Worm (Caenorhabditis elegans) whole organism, midembryonic: ENCODE data around the gene bra-2.

Experiments
- T22C8.4 ChIP-seq: fragments of 200-800 bp; sonication (Bioruptor generic); IDR thresholded peaks from 2 replicates; pipeline ENCODE4 v1.3.6; 2022; ENCODE audit warnings: missing genetic modification characterization, missing compliant biosample characterization
- cog-1 ChIP-seq: sonication (generic microtip); optimal IDR thresholded peaks from 2 replicates; lab custom pipeline; 2016; ENCODE audit warnings: missing genetic modification characterization, missing compliant biosample characterization
- flt-1 ChIP-seq: fragments of 200-800 bp; sonication (Bioruptor generic); IDR thresholded peaks from 2 replicates; pipeline ENCODE4 v1.3.6; 2022; ENCODE audit warnings: missing genetic modification characterization, missing compliant biosample characterization
- klf-2 ChIP-seq: fragments of 200-800 bp; sonication (Bioruptor generic); conservative IDR thresholded peaks from 2 replicates; pipeline ENCODE4 v1.3.6; 2022; ENCODE audit warnings: missing genetic modification reagents, missing genetic modification characterization, missing compliant biosample characterization
- med-1 ChIP-seq: sonication (generic microtip); optimal IDR thresholded peaks from 2 replicates; lab custom pipeline; 2017; ENCODE audit warnings: missing genetic modification characterization, mild to moderate bottlenecking, missing compliant biosample characterization, antibody characterized with exemption, missing genetic modification reagents; ENCODE audit not compliant: insufficient read depth
- ref-1 ChIP-seq: fragments of 200-800 bp; sonication (Bioruptor generic); conservative IDR thresholded peaks from 2 replicates; pipeline ENCODE4 v1.3.6; 2022; ENCODE audit warnings: missing genetic modification reagents, missing genetic modification characterization, missing compliant biosample characterization
- tab-1 ChIP-seq: fragments of 200-800 bp; sonication (Bioruptor generic); IDR thresholded peaks from 2 replicates; pipeline ENCODE4 v1.3.6; 2022; ENCODE audit warnings: missing genetic modification characterization, missing compliant biosample characterization
- ztf-23 ChIP-seq: fragments of 200-800 bp; sonication (Bioruptor generic); IDR thresholded peaks from 2 replicates; pipeline ENCODE4 v1.3.6; 2022; ENCODE audit warnings: missing genetic modification reagents, missing genetic modification characterization, missing compliant biosample characterization
- ztf-29 ChIP-seq: fragments of 200-800 bp; sonication (Bioruptor generic); IDR thresholded peaks from 2 replicates; pipeline ENCODE4 v1.3.6; 2022; ENCODE audit warnings: missing genetic modification reagents, missing genetic modification characterization, missing compliant biosample characterization

bra-2 gene

ce11 chrIII:910540-911311 lies at the start of gene bra-2, which contains the start of gene F23H11.5:
TSS of gene bra-2 (plus strand) at chrIII:911261.
TSS of gene F23H11.5 (minus strand) at chrIII:910590.
- TF ChIP-seq ref-1 (GFP tag; lab: Robert Waterston, UW) (no peak), ztf-29 (GFP tag; lab: Robert Waterston, UW) (no peak), T22C8.4 (no peak), tab-1 (GFP tag; lab: Robert Waterston, UW) (no peak), med-1 (GFP tag; lab: Kevin White, UChicago) (no peak), cog-1 (tag; lab: Kevin White, UChicago) (no peak), klf-2 (GFP tag; lab: Robert Waterston, UW) (no peak), flt-1 (GFP tag; lab: Robert Waterston, UW) (no peak), ztf-23 (no peak)

ce11 chrIII:861819-862356 lies 49.2 kb upstream of the bra-2 start, which contains the start of gene arx-4:
TSS of gene arx-4 (plus strand) at chrIII:862306.
- TF ChIP-seq flt-1 (GFP tag; lab: Robert Waterston, UW) (no peak), ztf-29 (GFP tag; lab: Robert Waterston, UW) (no peak), ztf-23 (no peak), ref-1 (GFP tag; lab: Robert Waterston, UW) (no peak), klf-2 (GFP tag; lab: Robert Waterston, UW) (no peak), med-1 (GFP tag; lab: Kevin White, UChicago) (no peak), T22C8.4 (no peak)

- TF ChIP-seq T22C8.4 (no peak), med-1 (GFP tag; lab: Kevin White, UChicago) (no peak), ztf-23 (no peak), klf-2 (GFP tag; lab: Robert Waterston, UW) (no peak), cog-1 (tag; lab: Kevin White, UChicago) (no peak)
Measured at ce11 chrIII:868866-869265, 42.2 kb upstream of the bra-2 start.

- no peak for TF ChIP-seq cog-1 (tag; lab: Kevin White, UChicago)
- TF ChIP-seq med-1 (GFP tag; lab: Kevin White, UChicago): no peak
- no peak for TF ChIP-seq ztf-29 (GFP tag; lab: Robert Waterston, UW)
- no peak for TF ChIP-seq klf-2 (GFP tag; lab: Robert Waterston, UW)
- TF ChIP-seq T22C8.4: 0 out of 2 replicates have a peak, but pooled peaks have one; percentile 19
- TF ChIP-seq ztf-23: no peak
- no peak for TF ChIP-seq flt-1 (GFP tag; lab: Robert Waterston, UW)
Measured at ce11 chrIII:869869-870268, 41.2 kb upstream of the bra-2 start, which contains the start of gene T24C4.2. TSS of gene T24C4.2 (minus strand) at chrIII:869969.

ce11 chrIII:870555-870954 lies 40.5 kb upstream of the bra-2 start:
- TF ChIP-seq ref-1 (GFP tag; lab: Robert Waterston, UW): no peak
- no peak for TF ChIP-seq ztf-29 (GFP tag; lab: Robert Waterston, UW)
- TF ChIP-seq cog-1 (tag; lab: Kevin White, UChicago): no peak
- TF ChIP-seq med-1 (GFP tag; lab: Kevin White, UChicago): no peak
- TF ChIP-seq flt-1 (GFP tag; lab: Robert Waterston, UW): no peak
- TF ChIP-seq tab-1 (GFP tag; lab: Robert Waterston, UW): no peak
- no peak for TF ChIP-seq ztf-23
- no peak for TF ChIP-seq klf-2 (GFP tag; lab: Robert Waterston, UW)
- no peak for TF ChIP-seq T22C8.4

- no peak for TF ChIP-seq tab-1 (GFP tag; lab: Robert Waterston, UW)
- TF ChIP-seq ref-1 (GFP tag; lab: Robert Waterston, UW): no peak
- no peak for TF ChIP-seq T22C8.4
- no peak for TF ChIP-seq klf-2 (GFP tag; lab: Robert Waterston, UW)
- TF ChIP-seq ztf-29 (GFP tag; lab: Robert Waterston, UW): no peak
- no peak for TF ChIP-seq flt-1 (GFP tag; lab: Robert Waterston, UW)
- no peak for TF ChIP-seq med-1 (GFP tag; lab: Kevin White, UChicago)
- no peak for TF ChIP-seq cog-1 (tag; lab: Kevin White, UChicago)
- no peak for TF ChIP-seq ztf-23
Measured at ce11 chrIII:872373-872772, 38.7 kb upstream of the bra-2 start, which contains the start of the genes T24C4.3 and clc-20. TSS of gene T24C4.3 (minus strand) at chrIII:872473. TSS of gene clc-20 (plus strand) at chrIII:872583.

- TF ChIP-seq ref-1 (GFP tag; lab: Robert Waterston, UW) (no peak), med-1 (GFP tag; lab: Kevin White, UChicago) (no peak), cog-1 (tag; lab: Kevin White, UChicago) (no peak), ztf-23 (no peak), T22C8.4 (no peak), flt-1 (GFP tag; lab: Robert Waterston, UW) (no peak), tab-1 (GFP tag; lab: Robert Waterston, UW) (no peak), ztf-29 (GFP tag; lab: Robert Waterston, UW) (no peak), klf-2 (GFP tag; lab: Robert Waterston, UW) (no peak)
Measured at ce11 chrIII:873432-873831, 37.6 kb upstream of the bra-2 start, which contains the start of gene clc-19. TSS of gene clc-19 (minus strand) at chrIII:873566.

- no peak for TF ChIP-seq med-1 (GFP tag; lab: Kevin White, UChicago)
- TF ChIP-seq tab-1 (GFP tag; lab: Robert Waterston, UW): no peak
- no peak for TF ChIP-seq T22C8.4
- TF ChIP-seq flt-1 (GFP tag; lab: Robert Waterston, UW): no peak
- TF ChIP-seq ztf-29 (GFP tag; lab: Robert Waterston, UW): no peak
- TF ChIP-seq ref-1 (GFP tag; lab: Robert Waterston, UW): no peak
- TF ChIP-seq ztf-23: no peak
- TF ChIP-seq cog-1 (tag; lab: Kevin White, UChicago): no peak
- no peak for TF ChIP-seq klf-2 (GFP tag; lab: Robert Waterston, UW)
Measured at ce11 chrIII:879634-880033, 31.4 kb upstream of the bra-2 start, which contains the start of the genes T24C4.5 and ucr-2.3. TSS of gene T24C4.5 (minus strand) at chrIII:879734. TSS of gene ucr-2.3 (plus strand) at chrIII:879860.
